Worm (Caenorhabditis elegans) whole organism, young adult: ENCODE results near the gene odr-8.

Experiments used
- D2030.7 ChIP-seq: fragments of 200-800 bp; sonication (Bioruptor generic); IDR thresholded peaks from 2 replicates; pipeline ENCODE4 v1.3.6; 2022; ENCODE audit warnings: missing genetic modification reagents, missing genetic modification characterization, missing compliant biosample characterization
- F23B12.7 ChIP-seq: sonication (generic microtip); optimal IDR thresholded peaks from 2 replicates; lab custom pipeline; 2017; ENCODE audit warnings: missing genetic modification characterization, mild to moderate bottlenecking, missing compliant biosample characterization, antibody characterized with exemption, moderate library complexity; ENCODE audit not compliant: insufficient read depth
- F33H1.4 ChIP-seq: fragments of 200-800 bp; sonication (Bioruptor generic); IDR thresholded peaks from 2 replicates; pipeline ENCODE4 v1.3.6; 2022; ENCODE audit warnings: missing genetic modification reagents, missing genetic modification characterization, missing compliant biosample characterization
- F49E8.2 ChIP-seq: sonication (generic microtip); optimal IDR thresholded peaks from 3 replicates; lab custom pipeline; 2017; ENCODE audit warnings: missing genetic modification characterization, mild to moderate bottlenecking, missing compliant biosample characterization, antibody characterized with exemption, moderate library complexity; ENCODE audit not compliant: insufficient read depth
- F57A8.1 ChIP-seq: fragments of 200-800 bp; sonication (Bioruptor generic); optimal IDR thresholded peaks from 2 replicates; lab custom pipeline; 2018; ENCODE audit warnings: mild to moderate bottlenecking, missing genetic modification characterization, moderate library complexity, missing compliant biosample characterization
- K12H6.12 ChIP-seq: fragments of 200-800 bp; sonication (Bioruptor generic); optimal IDR thresholded peaks from 2 replicates; lab custom pipeline; 2018; ENCODE audit warnings: mild to moderate bottlenecking, missing genetic modification characterization, missing compliant biosample characterization
- Y95B8A.8 ChIP-seq: fragments of 200-800 bp; sonication (Bioruptor generic); IDR thresholded peaks from 2 replicates; pipeline ENCODE4 v1.3.6; 2022; ENCODE audit warnings: missing genetic modification reagents, missing genetic modification characterization, missing compliant biosample characterization
- ZK185.1 ChIP-seq: sonication (generic microtip); optimal IDR thresholded peaks from 2 replicates; lab custom pipeline; 2016; ENCODE audit warnings: mild to moderate bottlenecking, missing genetic modification characterization, missing compliant biosample characterization; ENCODE audit not compliant: poor library complexity, severe bottlenecking
- atf-7 ChIP-seq: sonication (generic microtip); optimal IDR thresholded peaks from 2 replicates; lab custom pipeline; 2017; ENCODE audit warnings: mild to moderate bottlenecking, missing genetic modification characterization, missing compliant biosample characterization
- attf-5 ChIP-seq: fragments of 200-800 bp; sonication (Bioruptor generic); optimal IDR thresholded peaks from 2 replicates; lab custom pipeline; 2018; ENCODE audit warnings: mild to moderate bottlenecking, missing genetic modification characterization, missing compliant biosample characterization
- cebp-1 ChIP-seq, 2 experiments: fragments of 200-800 bp in 1 of 2; sonication (Bioruptor generic) in 1 of 2; sonication (generic microtip) in 1 of 2; IDR thresholded peaks in 1 of 2; optimal IDR thresholded peaks in 1 of 2; 2 replicates each; pipeline versions ENCODE4 v1.3.6 to Lab custom; 2017 to 2022; ENCODE audit warnings: missing compliant biosample characterization in 2 of 2, missing genetic modification characterization in 2 of 2, mild to moderate bottlenecking in 1 of 2, missing genetic modification reagents in 1 of 2, moderate library complexity in 1 of 2
- ceh-100 ChIP-seq: fragments of 200-800 bp; sonication (Bioruptor generic); IDR thresholded peaks from 2 replicates; pipeline ENCODE4 v1.3.6; 2022; ENCODE audit warnings: missing genetic modification reagents, missing genetic modification characterization, missing compliant biosample characterization
- ceh-27 ChIP-seq: fragments of 200-800 bp; sonication (Bioruptor generic); optimal IDR thresholded peaks from 2 replicates; lab custom pipeline; 2018; ENCODE audit warnings: mild to moderate bottlenecking, missing genetic modification characterization, moderate library complexity, missing compliant biosample characterization
- chd-7 ChIP-seq: sonication (generic microtip); optimal IDR thresholded peaks from 2 replicates; lab custom pipeline; 2016; ENCODE audit warnings: mild to moderate bottlenecking, missing genetic modification characterization, moderate library complexity, missing compliant biosample characterization
- dox-1 ChIP-seq: fragments of 200-800 bp; sonication (Bioruptor generic); IDR thresholded peaks from 2 replicates; pipeline ENCODE4 v1.3.6; 2022; ENCODE audit warnings: missing genetic modification reagents, missing genetic modification characterization, missing compliant biosample characterization
- dpff-1 ChIP-seq: sonication (generic microtip); optimal IDR thresholded peaks from 2 replicates; lab custom pipeline; 2017; ENCODE audit warnings: mild to moderate bottlenecking, missing genetic modification characterization, missing compliant biosample characterization
- dpl-1 ChIP-seq: fragments of 150-350 bp; optimal IDR thresholded peaks from 2 replicates; lab custom pipeline; 2014; ENCODE audit warnings: missing biosample characterization, missing genetic modification reagents, missing genetic modification characterization
- efl-1 ChIP-seq: fragments of 150-350 bp; optimal IDR thresholded peaks from 2 replicates; lab custom pipeline; 2014; ENCODE audit warnings: missing biosample characterization, missing genetic modification reagents, missing genetic modification characterization
- egl-44 ChIP-seq: fragments of 200-800 bp; sonication (Bioruptor generic); IDR thresholded peaks from 2 replicates; pipeline ENCODE4 v1.3.6; 2022; ENCODE audit warnings: missing genetic modification reagents, missing genetic modification characterization, missing compliant biosample characterization
- egrh-3 ChIP-seq: fragments of 200-800 bp; sonication (Bioruptor generic); IDR thresholded peaks from 2 replicates; pipeline ENCODE4 v1.3.6; 2022; ENCODE audit warnings: missing genetic modification reagents, missing genetic modification characterization, missing compliant biosample characterization
- hmg-1.2 ChIP-seq: fragments of 200-800 bp; sonication (Bioruptor generic); IDR thresholded peaks from 2 replicates; pipeline ENCODE4 v1.3.6; 2022; ENCODE audit warnings: missing genetic modification reagents, missing genetic modification characterization, missing compliant biosample characterization
- hmg-20 ChIP-seq: fragments of 200-800 bp; sonication (Bioruptor generic); IDR thresholded peaks from 2 replicates; pipeline ENCODE4 v1.3.6; 2022; ENCODE audit warnings: missing genetic modification reagents, missing genetic modification characterization, missing compliant biosample characterization
- lin-35 ChIP-seq, 3 experiments: fragments of 150-350 bp in 2 of 3; sonication (generic microtip) in 1 of 3; optimal IDR thresholded peaks; 2 replicates each; lab custom pipeline; 2014 to 2018; ENCODE audit warnings: missing biosample characterization in 3 of 3, missing genetic modification characterization in 3 of 3, missing genetic modification reagents in 3 of 3
- lin-40 ChIP-seq: sonication (generic microtip); optimal IDR thresholded peaks from 2 replicates; lab custom pipeline; 2016; ENCODE audit warnings: missing genetic modification characterization, mild to moderate bottlenecking, missing compliant biosample characterization, missing genotype, missing genetic modification reagents
- lin-54 ChIP-seq: fragments of 200-800 bp; sonication (Bioruptor generic); optimal IDR thresholded peaks from 2 replicates; lab custom pipeline; 2018; ENCODE audit warnings: mild to moderate bottlenecking, missing genetic modification characterization, missing compliant biosample characterization
- lsl-1 ChIP-seq: fragments of 200-800 bp; sonication (Bioruptor generic); optimal IDR thresholded peaks from 2 replicates; lab custom pipeline; 2018; ENCODE audit warnings: mild to moderate bottlenecking, missing genetic modification characterization, moderate library complexity, missing compliant biosample characterization
- madf-6 ChIP-seq: fragments of 200-800 bp; sonication (Bioruptor generic); IDR thresholded peaks from 2 replicates; pipeline ENCODE4 v1.3.6; 2022; ENCODE audit warnings: missing genetic modification reagents, missing genetic modification characterization, missing compliant biosample characterization
- mcd-1 ChIP-seq: fragments of 200-800 bp; sonication (Bioruptor generic); IDR thresholded peaks from 2 replicates; pipeline ENCODE4 v1.3.6; 2022; ENCODE audit warnings: missing genetic modification reagents, missing genetic modification characterization, missing compliant biosample characterization
- nfya-1 ChIP-seq: sonication (generic microtip); optimal IDR thresholded peaks from 2 replicates; lab custom pipeline; 2017; ENCODE audit warnings: antibody characterized with exemption, missing compliant biosample characterization, missing genetic modification characterization, borderline replicate concordance; ENCODE audit not compliant: insufficient read depth
- nhr-80 ChIP-seq: sonication (generic microtip); optimal IDR thresholded peaks from 2 replicates; lab custom pipeline; 2016; ENCODE audit warnings: missing genetic modification characterization, missing compliant biosample characterization
- pbrm-1 ChIP-seq: fragments of 200-800 bp; sonication (Bioruptor generic); IDR thresholded peaks from 2 replicates; pipeline ENCODE4 v1.3.6; 2022; ENCODE audit warnings: missing genetic modification reagents, missing genetic modification characterization, missing compliant biosample characterization
- pha-4 ChIP-seq: fragments of 150-350 bp; sonication (generic microtip); optimal IDR thresholded peaks from 2 replicates; lab custom pipeline; 2014; ENCODE audit warnings: missing biosample characterization, missing genetic modification reagents, missing genetic modification characterization
- rcor-1 ChIP-seq: fragments of 200-800 bp; sonication (Bioruptor generic); IDR thresholded peaks from 2 replicates; pipeline ENCODE4 v1.3.6; 2022; ENCODE audit warnings: missing genetic modification reagents, missing genetic modification characterization, missing compliant biosample characterization
- rpc-1 ChIP-seq, 2 experiments: fragments of 150-350 bp in 1 of 2; sonication (generic microtip) in 1 of 2; optimal IDR thresholded peaks; 2 replicates each; lab custom pipeline; 2014 to 2018; ENCODE audit warnings: missing biosample characterization in 1 of 2, missing genetic modification characterization in 1 of 2, missing genetic modification reagents in 1 of 2, missing genotype in 1 of 2
- snpc-1.3 ChIP-seq: sonication (generic microtip); optimal IDR thresholded peaks from 2 replicates; lab custom pipeline; 2017; ENCODE audit warnings: missing genetic modification characterization, mild to moderate bottlenecking, missing compliant biosample characterization, antibody characterized with exemption, moderate library complexity, missing genotype, missing genetic modification reagents; ENCODE audit not compliant: insufficient read depth
- snpc-3.4 ChIP-seq: sonication (generic microtip); optimal IDR thresholded peaks from 2 replicates; lab custom pipeline; 2017; ENCODE audit warnings: missing genetic modification characterization, mild to moderate bottlenecking, missing compliant biosample characterization, antibody characterized with exemption, moderate library complexity, missing genotype, missing genetic modification reagents
- snpc-4 ChIP-seq, 5 experiments: fragments of 150-350 bp in 1 of 5; sonication (generic microtip) in 4 of 5; optimal IDR thresholded peaks; 2 replicates each; lab custom pipeline; 2014 to 2018; ENCODE audit warnings: missing genetic modification characterization in 5 of 5, missing biosample characterization in 3 of 5, antibody characterized with exemption in 2 of 5, mild to moderate bottlenecking in 2 of 5, missing compliant biosample characterization in 2 of 5, missing genotype in 2 of 5, moderate library complexity in 2 of 5, missing genetic modification reagents in 1 of 5
- tbp1 ChIP-seq: fragments of 200-800 bp; sonication (Bioruptor generic); optimal IDR thresholded peaks from 2 replicates; lab custom pipeline; 2018; ENCODE audit warnings: mild to moderate bottlenecking, missing genetic modification characterization, missing compliant biosample characterization
- tbx-9 ChIP-seq: sonication (generic microtip); optimal IDR thresholded peaks from 2 replicates; lab custom pipeline; 2016; ENCODE audit warnings: borderline replicate concordance, missing genetic modification characterization, inconsistent platforms, missing compliant biosample characterization
- tlf-1 ChIP-seq: fragments of 200-800 bp; sonication (Bioruptor generic); optimal IDR thresholded peaks from 2 replicates; lab custom pipeline; 2018; ENCODE audit warnings: mild to moderate bottlenecking, missing genetic modification characterization, missing compliant biosample characterization

The odr-8 gene

ce11 chrIV:6585397-6585921 is 3.0 kb upstream of the odr-8 start, which contains the start of the genes F38A5.2 and dnj-11:
TSS of gene F38A5.2 (minus strand) at chrIV:6585400.
TSS of gene dnj-11 (plus strand) at chrIV:6585871.
- TF ChIP-seq rcor-1 (GFP tag; lab: Robert Waterston, UW) = peak; percentile 38; the same call in 1 of the 2 replicates
- peak; percentile 47 for TF ChIP-seq lin-54 (GFP tag; lab: Kevin White, UChicago)
- peak; percentile 96 for TF ChIP-seq mcd-1 (GFP tag; lab: Robert Waterston, UW)
- no peak for TF ChIP-seq atf-7 (tag; lab: Kevin White, UChicago)
- peak; percentile 49 for TF ChIP-seq F49E8.2 (tag; lab: Kevin White, UChicago)
- TF ChIP-seq dox-1 (GFP tag; lab: Robert Waterston, UW) = peak; percentile 76; the same call in 1 of the 2 replicates
- peak; percentile 2 for TF ChIP-seq ZK185.1 (tag; lab: Kevin White, UChicago)
- peak; percentile 46 for TF ChIP-seq lsl-1 (GFP tag; lab: Kevin White, UChicago)
- peak; percentile 3 for TF ChIP-seq rpc-1 (optimal IDR thresholded peaks at IDR 0.05; lab: Kevin White, UChicago)
- TF ChIP-seq rpc-1 (tag; optimal IDR thresholded peaks at IDR 0.05; lab: Kevin White, UChicago) = no peak
- TF ChIP-seq snpc-1.3 (tag; lab: Kevin White, UChicago) = peak; percentile 42
- TF ChIP-seq Y95B8A.8 = 0 out of 2 replicates have a peak, but pooled peaks have one; percentile 23
- TF ChIP-seq efl-1 (GFP tag; lab: Kevin White, UChicago) = peak; percentile 61
- TF ChIP-seq tbp1 = peak; percentile 49
- TF ChIP-seq hmg-1.2 = peak; percentile 95
- 0 out of 2 replicates have a peak, but pooled peaks have one; percentile 24 for TF ChIP-seq egrh-3 (GFP tag; lab: Robert Waterston, UW)
- peak; percentile 54; the same call in 1 of the 2 replicates for TF ChIP-seq ceh-100 (GFP tag; lab: Robert Waterston, UW)
- peak; percentile 45 for TF ChIP-seq snpc-4 (GFP tag; optimal IDR thresholded peaks at IDR 0.05; lab: Kevin White, UChicago)
- TF ChIP-seq snpc-4 (tag; optimal IDR thresholded peaks at IDR 0.05; lab: Kevin White, UChicago) = peak in 3 of 4 experiments; percentile 77 to 87 (median 80)
- TF ChIP-seq lin-35 (GFP tag; optimal IDR thresholded peaks at IDR 0.05; lab: Kevin White, UChicago) = peak in 1 of 3 experiments; percentile 43
- no peak for TF ChIP-seq chd-7 (tag; lab: Kevin White, UChicago)
- TF ChIP-seq tbx-9 (tag; lab: Kevin White, UChicago) = no peak
- peak; percentile 14 for TF ChIP-seq tlf-1 (GFP tag; lab: Kevin White, UChicago)
- peak; percentile 67 for TF ChIP-seq pbrm-1 (GFP tag; lab: Robert Waterston, UW)
- no peak for TF ChIP-seq F57A8.1 (GFP tag; lab: Kevin White, UChicago)
- TF ChIP-seq cebp-1 (GFP tag; IDR thresholded peaks at IDR 0.05; lab: Robert Waterston, UW) = no peak
- peak; percentile 75 for TF ChIP-seq cebp-1 (tag; optimal IDR thresholded peaks at IDR 0.05; lab: Kevin White, UChicago)
- peak; percentile 40 for TF ChIP-seq nhr-80 (tag; lab: Kevin White, UChicago)
- peak; percentile 48 for TF ChIP-seq K12H6.12 (tag; lab: Kevin White, UChicago)
- TF ChIP-seq D2030.7 (GFP tag; lab: Robert Waterston, UW) = peak; percentile 69
- TF ChIP-seq egl-44 = no peak
- TF ChIP-seq pha-4 = peak; percentile 66
- no peak for TF ChIP-seq dpff-1 (tag; lab: Kevin White, UChicago)
- 0 out of 2 replicates have a peak, but pooled peaks have one; percentile 23 for TF ChIP-seq F33H1.4 (GFP tag; lab: Robert Waterston, UW)
- TF ChIP-seq snpc-3.4 (tag; lab: Kevin White, UChicago) = no peak
- TF ChIP-seq madf-6 (GFP tag; lab: Robert Waterston, UW) = 0 out of 2 replicates have a peak, but pooled peaks have one; percentile 30
- peak; percentile 82 for TF ChIP-seq attf-5
- TF ChIP-seq F23B12.7 (tag; lab: Kevin White, UChicago) = peak; percentile 90
- TF ChIP-seq nfya-1 (tag; lab: Kevin White, UChicago) = no peak
- TF ChIP-seq dpl-1 (GFP tag; lab: Kevin White, UChicago) = peak; percentile 25
- no peak for TF ChIP-seq hmg-20
- peak; percentile 73 for TF ChIP-seq ceh-27 (GFP tag; lab: Kevin White, UChicago)
- peak; percentile 59 for TF ChIP-seq lin-40 (tag; lab: Kevin White, UChicago)
- TF ChIP-seq, all 124 proteins: peak for 31
